Fruit fly (Drosophila melanogaster) whole organism, prepupa: ENCODE data around the gene Ppi1.
A peak's percentile ranks its signal among the peaks of the same experiment; 100 is the strongest.

Source experiments
- CG11762 ChIP-seq: fragments of 200-800 bp; sonication (Bioruptor generic); optimal IDR thresholded peaks from 3 replicates; lab custom pipeline; 2016; ENCODE audit warnings: missing biosample characterization, missing genetic modification characterization; ENCODE audit not compliant: insufficient read depth
- CG11902 ChIP-seq: fragments of 200-800 bp; sonication (Bioruptor generic); optimal IDR thresholded peaks from 3 replicates; lab custom pipeline; 2016; ENCODE audit warnings: missing biosample characterization, missing genetic modification characterization
- CG16779 ChIP-seq: fragments of 200-800 bp; sonication (Bioruptor generic); optimal IDR thresholded peaks from 3 replicates; lab custom pipeline; 2017; ENCODE audit warnings: missing biosample characterization, mild to moderate bottlenecking, missing genetic modification characterization
- CG8119 ChIP-seq: fragments of 200-800 bp; sonication (Bioruptor generic); IDR thresholded peaks from 3 replicates; pipeline ENCODE4 v1.3.6; 2022; ENCODE audit warnings: missing biosample characterization, missing genetic modification characterization
- Eip75B ChIP-seq: fragments of 200-800 bp; sonication (Bioruptor generic); optimal IDR thresholded peaks from 3 replicates; lab custom pipeline; 2016; ENCODE audit warnings: missing biosample characterization, missing genetic modification characterization
- Gug ChIP-seq: fragments of 200-800 bp; sonication (Bioruptor generic); IDR thresholded peaks from 2 replicates; pipeline ENCODE4 v1.3.6; 2022; ENCODE audit warnings: missing biosample characterization, missing genetic modification characterization
- Lpt ChIP-seq: fragments of 200-800 bp; sonication (Bioruptor generic); optimal IDR thresholded peaks from 3 replicates; lab custom pipeline; 2016; ENCODE audit warnings: missing biosample characterization, missing genetic modification characterization
- OdsH ChIP-seq: fragments of 200-800 bp; sonication (Bioruptor generic); optimal IDR thresholded peaks from 3 replicates; lab custom pipeline; 2016; ENCODE audit warnings: missing biosample characterization, missing genetic modification characterization
- esn ChIP-seq: fragments of 200-800 bp; sonication (Bioruptor generic); optimal IDR thresholded peaks from 2 replicates; lab custom pipeline; 2016; ENCODE audit warnings: missing biosample characterization, mild to moderate bottlenecking, missing genetic modification characterization, moderate library complexity

dm6 chr3R:30095855-30096254 is 33.1 kb downstream of the Ppi1 start:
- TF ChIP-seq Lpt (GFP tag; lab: Kevin White, UChicago), result peak; percentile 84
- peak; percentile 72 for TF ChIP-seq CG16779
- peak; percentile 16 for TF ChIP-seq CG11902 (GFP tag; lab: Kevin White, UChicago)
- peak; percentile 92 for TF ChIP-seq Gug (GFP tag; lab: Robert Waterston, UW)
- TF ChIP-seq CG8119 (GFP tag; lab: Robert Waterston, UW), result peak; percentile 91
- peak; percentile 75 for TF ChIP-seq Eip75B
- TF ChIP-seq OdsH, result peak; percentile 81
- TF ChIP-seq esn (GFP tag; lab: Kevin White, UChicago), result peak; percentile 58
- peak; percentile 72 for TF ChIP-seq CG11762 (GFP tag; lab: Kevin White, UChicago)
